Worm (Caenorhabditis elegans): ENCODE results near the gene srx-117.
A peak's percentile ranks its signal among the peaks of the same experiment; 100 is the strongest.

The srx-117 gene

ce11 chrV:5614724-5615123 is 29.5 kb upstream of the srx-117 start, which contains the start of gene M03E7.3:
TSS of gene M03E7.3 (plus strand) at chrV:5615024.
- TF ChIP-seq mab-5 (tag; optimal IDR thresholded peaks at IDR 0.05): no peak

- TF ChIP-seq lin-13 (GFP tag; optimal IDR thresholded peaks at IDR 0.05) (no peak), nhr-12 (tag; optimal IDR thresholded peaks at IDR 0.05) (no peak), lin-39 (tag; optimal IDR thresholded peaks at IDR 0.05) (no peak), skn-1 (tag; optimal IDR thresholded peaks at IDR 0.05) (no peak), ceh-82 (tag; optimal IDR thresholded peaks at IDR 0.05) (no peak), mdl-1 (tag; optimal IDR thresholded peaks at IDR 0.05) (no peak), unc-39 (tag; optimal IDR thresholded peaks at IDR 0.05) (no peak), blmp-1 (tag; optimal IDR thresholded peaks at IDR 0.05; ENCODE audit: insufficient read depth) (no peak), alr-1 (tag; optimal IDR thresholded peaks at IDR 0.05) (no peak)
Observed at ce11 chrV:5617301-5617700, 27.0 kb upstream of the srx-117 start, which contains the start of gene M03E7.2. TSS of gene M03E7.2 (plus strand) at chrV:5617601.

- TF ChIP-seq nhr-237 (tag; optimal IDR thresholded peaks at IDR 0.05) (no peak), nhr-11 (tag; optimal IDR thresholded peaks at IDR 0.05) (no peak), gmeb-1 (tag; optimal IDR thresholded peaks at IDR 0.05) (no peak), ceh-82 (tag; optimal IDR thresholded peaks at IDR 0.05) (no peak), unc-55 (GFP tag; optimal IDR thresholded peaks at IDR 0.05) (peak; percentile 48), snpc-4 (tag; optimal IDR thresholded peaks at IDR 0.05) (no peak), ceh-16 (tag; optimal IDR thresholded peaks at IDR 0.05) (no peak), nhr-6 (tag; optimal IDR thresholded peaks at IDR 0.05) (no peak), nhr-12 (tag; optimal IDR thresholded peaks at IDR 0.05) (no peak), fos-1 (tag; optimal IDR thresholded peaks at IDR 0.05) (no peak), elt-3 (tag; optimal IDR thresholded peaks at IDR 0.05) (no peak), lsy-2 (tag; optimal IDR thresholded peaks at IDR 0.05) (peak in 1 of 2 experiments; percentile 73), ZK546.5 (tag; optimal IDR thresholded peaks at IDR 0.05) (no peak), elt-1 (tag; optimal IDR thresholded peaks at IDR 0.05) (no peak)
Observed at ce11 chrV:5619372-5619771, 24.9 kb upstream of the srx-117 start.

ce11 chrV:5620040-5620439 is 24.2 kb upstream of the srx-117 start, which contains the start of gene memb-2:
TSS of gene memb-2 (minus strand) at chrV:5620140.
- TF ChIP-seq egl-27 (tag; optimal IDR thresholded peaks at IDR 0.05): no peak
- TF ChIP-seq snpc-4 (tag; optimal IDR thresholded peaks at IDR 0.05): no peak
- TF ChIP-seq sma-9 (GFP tag; optimal IDR thresholded peaks at IDR 0.05): no peak
- TF ChIP-seq sma-9 (tag; optimal IDR thresholded peaks at IDR 0.05): no peak
- no peak for TF ChIP-seq nhr-10 (tag; optimal IDR thresholded peaks at IDR 0.05)
- TF ChIP-seq mdl-1 (tag; optimal IDR thresholded peaks at IDR 0.05): no peak
- no peak for TF ChIP-seq F13H6.1 (tag; optimal IDR thresholded peaks at IDR 0.05)
- no peak for TF ChIP-seq elt-1 (tag; optimal IDR thresholded peaks at IDR 0.05)
- TF ChIP-seq unc-39 (tag; optimal IDR thresholded peaks at IDR 0.05): no peak
- TF ChIP-seq mbf-1 (tag; optimal IDR thresholded peaks at IDR 0.05): no peak
- TF ChIP-seq nhr-25 (tag; optimal IDR thresholded peaks at IDR 0.05): no peak
- no peak for TF ChIP-seq lin-11 (tag; optimal IDR thresholded peaks at IDR 0.05)
- no peak for TF ChIP-seq lin-39 (tag; optimal IDR thresholded peaks at IDR 0.05)

ce11 chrV:5621390-5621789 is 22.9 kb upstream of the srx-117 start, which contains the start of gene M03E7.1:
TSS of gene M03E7.1 (plus strand) at chrV:5621690.
- no peak for TF ChIP-seq F13H6.1 (tag; optimal IDR thresholded peaks at IDR 0.05)
- no peak for TF ChIP-seq unc-39 (tag; optimal IDR thresholded peaks at IDR 0.05)
- TF ChIP-seq nhr-23 (tag; optimal IDR thresholded peaks at IDR 0.05): no peak
- no peak for TF ChIP-seq skn-1 (tag; optimal IDR thresholded peaks at IDR 0.05)
- TF ChIP-seq nhr-237 (tag; optimal IDR thresholded peaks at IDR 0.05): no peak
- no peak for TF ChIP-seq peb-1 (tag; optimal IDR thresholded peaks at IDR 0.05)
- TF ChIP-seq ztf-1 (GFP tag; conservative IDR thresholded peaks at IDR 0.05): no peak
- no peak for TF ChIP-seq blmp-1 (tag; optimal IDR thresholded peaks at IDR 0.05; ENCODE audit: insufficient read depth)
- TF ChIP-seq mab-5 (tag; optimal IDR thresholded peaks at IDR 0.05): no peak
- TF ChIP-seq mdl-1 (tag; optimal IDR thresholded peaks at IDR 0.05): no peak
- no peak for TF ChIP-seq lin-13 (GFP tag; optimal IDR thresholded peaks at IDR 0.05)
- no peak for TF ChIP-seq lsy-2 (tag; optimal IDR thresholded peaks at IDR 0.05)
- TF ChIP-seq R02D3.7 (tag; optimal IDR thresholded peaks at IDR 0.05): no peak
- no peak for TF ChIP-seq crh-2 (tag; optimal IDR thresholded peaks at IDR 0.05)

Data from whole organism, L2 larva.